Worm (Caenorhabditis elegans) whole organism, mixed stage, embryonic: ENCODE data around the gene phat-7.

Experiments used
- M03D4.4 ChIP-seq: sonication (generic microtip); optimal IDR thresholded peaks from 2 replicates; lab custom pipeline; 2017; ENCODE audit warnings: mild to moderate bottlenecking, missing genetic modification characterization, missing compliant biosample characterization
- bed-3 ChIP-seq: fragments of 200-800 bp; sonication (Bioruptor generic); optimal IDR thresholded peaks from 3 replicates; lab custom pipeline; 2018; ENCODE audit warnings: mild to moderate bottlenecking, missing genetic modification characterization, moderate library complexity, missing compliant biosample characterization
- ceh-39 ChIP-seq: fragments of 150-350 bp; optimal IDR thresholded peaks from 2 replicates; lab custom pipeline; 2014; ENCODE audit warnings: missing biosample characterization, missing genetic modification characterization
- ceh-83 ChIP-seq: fragments of 200-800 bp; sonication (Bioruptor generic); optimal IDR thresholded peaks from 2 replicates; lab custom pipeline; 2018; ENCODE audit warnings: mild to moderate bottlenecking, missing genetic modification characterization, missing compliant biosample characterization
- ces-1 ChIP-seq: fragments of 150-350 bp; optimal IDR thresholded peaks from 2 replicates; lab custom pipeline; 2014; ENCODE audit warnings: missing biosample characterization, missing genetic modification reagents, missing genetic modification characterization
- cnd-1 ChIP-seq: fragments of 200-800 bp; sonication (Bioruptor generic); optimal IDR thresholded peaks from 2 replicates; lab custom pipeline; 2018; ENCODE audit warnings: mild to moderate bottlenecking, missing genetic modification characterization, missing compliant biosample characterization
- drap-1 ChIP-seq: fragments of 200-800 bp; sonication (Bioruptor generic); optimal IDR thresholded peaks from 3 replicates; lab custom pipeline; 2018; ENCODE audit warnings: mild to moderate bottlenecking, missing genetic modification characterization, missing compliant biosample characterization
- elt-1 ChIP-seq: sonication (generic microtip); optimal IDR thresholded peaks from 2 replicates; lab custom pipeline; 2017; ENCODE audit warnings: missing genetic modification characterization, mild to moderate bottlenecking, missing compliant biosample characterization, antibody characterized with exemption, moderate library complexity, borderline replicate concordance; ENCODE audit not compliant: insufficient read depth
- elt-3 ChIP-seq: fragments of 150-350 bp; optimal IDR thresholded peaks from 2 replicates; lab custom pipeline; 2014; ENCODE audit warnings: missing biosample characterization, missing genetic modification characterization
- ham-2 ChIP-seq: fragments of 200-800 bp; sonication (Bioruptor generic); optimal IDR thresholded peaks from 2 replicates; lab custom pipeline; 2018; ENCODE audit warnings: mild to moderate bottlenecking, missing genetic modification characterization, missing compliant biosample characterization
- hlh-1 ChIP-seq: fragments of 150-350 bp; optimal IDR thresholded peaks from 2 replicates; lab custom pipeline; 2014; ENCODE audit warnings: missing biosample characterization, missing genetic modification reagents, missing genetic modification characterization
- lin-32 ChIP-seq: fragments of 200-800 bp; sonication (Bioruptor generic); optimal IDR thresholded peaks from 2 replicates; lab custom pipeline; 2018; ENCODE audit warnings: mild to moderate bottlenecking, missing genetic modification characterization, missing compliant biosample characterization
- mep-1 ChIP-seq: fragments of 150-350 bp; optimal IDR thresholded peaks from 2 replicates; lab custom pipeline; 2017; ENCODE audit warnings: missing biosample characterization, missing genetic modification reagents, missing genetic modification characterization, inconsistent platforms
- mls-2 ChIP-seq: sonication (generic microtip); optimal IDR thresholded peaks from 2 replicates; lab custom pipeline; 2016; ENCODE audit warnings: mild to moderate bottlenecking, missing genetic modification characterization, moderate library complexity, missing compliant biosample characterization
- nhr-12 ChIP-seq: fragments of 150-350 bp; optimal IDR thresholded peaks from 2 replicates; lab custom pipeline; 2014; ENCODE audit warnings: missing biosample characterization, missing genetic modification characterization
- nhr-237 ChIP-seq: fragments of 150-350 bp; optimal IDR thresholded peaks from 2 replicates; lab custom pipeline; 2014; ENCODE audit warnings: missing biosample characterization, missing genetic modification characterization
- nhr-28 ChIP-seq: fragments of 150-350 bp; optimal IDR thresholded peaks from 2 replicates; lab custom pipeline; 2014; ENCODE audit warnings: missing biosample characterization, missing genetic modification characterization
- nhr-76 ChIP-seq: sonication (generic microtip); optimal IDR thresholded peaks from 2 replicates; lab custom pipeline; 2017; ENCODE audit warnings: missing biosample characterization, missing genetic modification characterization
- pha-4 ChIP-seq: fragments of 150-350 bp; optimal IDR thresholded peaks from 2 replicates; lab custom pipeline; 2018; ENCODE audit warnings: missing biosample characterization, missing genetic modification reagents, missing genetic modification characterization
- sem-2 ChIP-seq: fragments of 200-800 bp; sonication (Bioruptor generic); optimal IDR thresholded peaks from 2 replicates; lab custom pipeline; 2018; ENCODE audit warnings: mild to moderate bottlenecking, missing genetic modification characterization, missing compliant biosample characterization
- snpc-4 ChIP-seq: fragments of 150-350 bp; optimal IDR thresholded peaks from 2 replicates; lab custom pipeline; 2014; ENCODE audit warnings: missing biosample characterization, missing genetic modification characterization
- sptf-1 ChIP-seq: sonication (generic microtip); optimal IDR thresholded peaks from 2 replicates; lab custom pipeline; 2017; ENCODE audit warnings: mild to moderate bottlenecking, missing genetic modification characterization, moderate library complexity, missing compliant biosample characterization
- unc-120 ChIP-seq: sonication (generic microtip); optimal IDR thresholded peaks from 2 replicates; lab custom pipeline; 2017; ENCODE audit warnings: missing genetic modification characterization, missing compliant biosample characterization; ENCODE audit not compliant: poor library complexity, severe bottlenecking
- unc-39 ChIP-seq: fragments of 150-350 bp; optimal IDR thresholded peaks from 2 replicates; lab custom pipeline; 2014; ENCODE audit warnings: missing biosample characterization, missing genetic modification characterization
- unc-62 ChIP-seq: fragments of 150-350 bp; optimal IDR thresholded peaks from 2 replicates; lab custom pipeline; 2014; ENCODE audit warnings: missing biosample characterization, missing genetic modification reagents, missing genetic modification characterization
- zip-8 ChIP-seq: fragments of 150-350 bp; optimal IDR thresholded peaks from 2 replicates; lab custom pipeline; 2014; ENCODE audit warnings: missing biosample characterization, missing genetic modification characterization
- ztf-11 ChIP-seq: fragments of 150-350 bp; optimal IDR thresholded peaks from 2 replicates; lab custom pipeline; 2014; ENCODE audit warnings: missing biosample characterization, missing genetic modification characterization

Gene phat-7

DNA sequence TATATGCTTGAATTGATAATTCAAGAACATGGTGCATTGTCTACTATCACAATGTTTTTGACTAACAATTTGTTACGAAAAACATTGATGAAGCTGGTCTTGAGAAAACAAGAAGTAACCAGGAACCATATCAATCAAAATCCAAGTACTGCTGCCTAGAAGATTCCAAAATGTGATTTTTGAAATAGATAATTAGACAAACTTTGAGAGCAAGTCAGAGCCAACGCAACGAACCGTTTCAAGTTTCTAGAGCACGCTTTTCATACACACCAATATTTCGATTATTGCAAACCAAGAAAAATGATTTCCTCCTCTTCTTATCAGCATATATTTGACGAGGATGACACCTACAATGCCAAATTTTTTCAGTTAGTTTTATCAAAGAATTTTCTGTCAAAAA, 29.4 kb upstream of the phat-7 start, which contains the start of gene srw-89:
srw-89 (plus strand) TSS at position 301 of the 400 bp plus-strand sequence.
- TF ChIP-seq mls-2 (no peak), sem-2 (GFP tag; lab: Kevin White, UChicago) (no peak), nhr-12 (tag; lab: Kevin White, UChicago) (no peak), cnd-1 (tag; lab: Kevin White, UChicago) (no peak)

DNA sequence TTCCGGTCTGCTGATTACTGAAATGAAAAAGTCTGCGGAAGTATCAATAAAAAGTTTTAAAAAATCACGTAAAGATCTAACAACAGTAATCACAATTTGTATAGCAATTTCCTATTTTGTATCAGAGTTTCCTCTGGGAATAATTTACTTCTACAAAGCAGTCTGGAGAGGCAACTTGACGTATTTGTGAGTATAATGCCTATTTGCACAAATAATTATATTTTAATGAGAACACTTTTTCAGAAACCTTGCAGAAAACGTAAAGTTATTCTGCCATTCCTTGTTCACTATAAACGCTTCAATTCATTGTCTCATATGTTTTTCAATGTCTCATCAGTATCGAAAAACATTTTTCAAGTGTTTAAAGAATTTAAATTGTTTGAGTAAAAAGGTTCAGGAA, 27.6 kb upstream of the phat-7 start:
- TF ChIP-seq M03D4.4 (no peak), sem-2 (GFP tag; lab: Kevin White, UChicago) (no peak), mep-1 (no peak), ceh-39 (tag; lab: Kevin White, UChicago) (no peak), bed-3 (GFP tag; lab: Kevin White, UChicago) (no peak), unc-120 (tag; lab: Kevin White, UChicago) (no peak), unc-39 (tag; lab: Kevin White, UChicago) (no peak), nhr-12 (tag; lab: Kevin White, UChicago) (no peak), elt-3 (tag; lab: Kevin White, UChicago) (no peak), snpc-4 (no peak), lin-32 (GFP tag; lab: Kevin White, UChicago) (no peak), mls-2 (no peak), pha-4 (tag; lab: Kevin White, UChicago) (no peak), sptf-1 (no peak), ceh-83 (GFP tag; lab: Kevin White, UChicago) (no peak), zip-8 (tag; lab: Kevin White, UChicago) (no peak)

DNA sequence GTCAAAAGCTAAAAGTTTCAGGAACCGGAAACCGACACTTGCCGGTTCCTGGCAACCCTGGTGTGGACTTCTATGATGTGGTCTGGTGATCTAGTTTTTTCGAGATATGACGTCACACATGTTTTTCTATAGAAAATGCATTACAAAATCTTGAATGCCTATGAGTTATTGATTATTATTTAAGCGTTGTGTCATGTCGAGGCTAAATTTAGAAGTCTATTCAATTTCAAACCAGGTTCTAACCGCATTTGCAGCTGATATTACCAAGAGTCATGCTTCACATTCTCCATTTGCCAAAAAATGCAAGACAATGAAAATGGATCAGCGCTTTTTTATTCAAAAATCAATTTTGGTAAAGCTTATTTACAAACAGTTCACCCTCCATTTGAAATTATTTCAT, 27.0 kb upstream of the phat-7 start, which contains the start of gene K09D9.3:
K09D9.3 (plus strand) TSS at position 301 of the 400 bp plus-strand sequence.
- TF ChIP-seq ham-2 (no peak), nhr-28 (tag; lab: Kevin White, UChicago) (no peak), zip-8 (tag; lab: Kevin White, UChicago) (peak; percentile 65)

DNA sequence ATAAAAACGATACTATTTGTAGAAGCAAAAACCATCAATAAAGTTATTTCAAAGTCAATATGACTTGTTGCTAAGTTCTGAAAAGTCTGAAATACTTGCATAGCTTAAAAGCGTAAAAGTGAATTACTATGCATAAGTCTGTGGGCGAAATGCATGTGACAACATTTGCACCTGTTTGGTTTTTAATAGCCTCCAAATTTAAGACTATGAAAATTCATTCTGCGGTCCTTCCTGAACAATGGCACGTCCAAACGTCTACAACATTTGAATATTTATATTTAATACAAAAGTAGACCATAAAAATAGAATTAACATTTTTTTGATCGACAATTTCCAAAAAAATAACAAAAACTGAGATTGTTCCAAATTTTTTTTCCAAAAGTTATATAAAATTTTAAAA, 24.4 kb upstream of the phat-7 start, which contains the start of gene K09D9.14:
K09D9.14 (minus strand) TSS at position 101 of the 400 bp plus-strand sequence.
- TF ChIP-seq ceh-83 (GFP tag; lab: Kevin White, UChicago) (no peak), elt-1 (tag; lab: Kevin White, UChicago) (no peak)

DNA sequence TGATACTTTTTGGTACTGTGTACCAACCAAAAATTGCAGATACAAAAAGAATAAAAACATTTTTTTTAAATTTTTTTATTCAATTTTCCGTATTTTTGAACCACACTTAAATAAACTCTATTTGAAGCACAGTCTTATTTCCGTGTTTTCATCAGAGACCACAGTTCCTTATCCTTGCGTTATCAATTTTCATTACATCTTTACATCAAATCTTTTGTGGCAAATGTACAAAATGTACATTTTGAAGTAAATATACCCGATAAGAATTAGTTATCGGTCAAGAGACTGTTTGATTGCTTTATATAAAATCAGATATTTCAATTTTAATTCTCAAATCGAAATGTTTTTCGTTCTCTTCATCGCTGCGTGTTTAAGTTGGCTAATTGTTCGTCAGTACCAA, 23.9 kb upstream of the phat-7 start, which contains the start of gene cyp-35A3:
cyp-35A3 (plus strand) TSS at position 301 of the 400 bp plus-strand sequence.
- TF ChIP-seq unc-39 (tag; lab: Kevin White, UChicago), result no peak
- TF ChIP-seq elt-3 (tag; lab: Kevin White, UChicago), result no peak
- no peak for TF ChIP-seq mep-1
- TF ChIP-seq unc-62, result no peak
- TF ChIP-seq M03D4.4, result no peak
- TF ChIP-seq ztf-11 (tag; lab: Kevin White, UChicago), result no peak
- TF ChIP-seq nhr-28 (tag; lab: Kevin White, UChicago), result no peak
- no peak for TF ChIP-seq drap-1 (GFP tag; lab: Kevin White, UChicago)
- no peak for TF ChIP-seq hlh-1 (tag; lab: Kevin White, UChicago)
- no peak for TF ChIP-seq lin-32 (GFP tag; lab: Kevin White, UChicago)
- TF ChIP-seq mls-2, result no peak
- TF ChIP-seq sem-2 (GFP tag; lab: Kevin White, UChicago), result no peak
- TF ChIP-seq nhr-12 (tag; lab: Kevin White, UChicago), result no peak
- TF ChIP-seq unc-120 (tag; lab: Kevin White, UChicago), result no peak
- no peak for TF ChIP-seq bed-3 (GFP tag; lab: Kevin White, UChicago)
- no peak for TF ChIP-seq ces-1 (GFP tag; lab: Kevin White, UChicago)
- TF ChIP-seq nhr-76 (tag; lab: Kevin White, UChicago), result no peak
- no peak for TF ChIP-seq pha-4 (tag; lab: Kevin White, UChicago)
- TF ChIP-seq nhr-237, result no peak

DNA sequence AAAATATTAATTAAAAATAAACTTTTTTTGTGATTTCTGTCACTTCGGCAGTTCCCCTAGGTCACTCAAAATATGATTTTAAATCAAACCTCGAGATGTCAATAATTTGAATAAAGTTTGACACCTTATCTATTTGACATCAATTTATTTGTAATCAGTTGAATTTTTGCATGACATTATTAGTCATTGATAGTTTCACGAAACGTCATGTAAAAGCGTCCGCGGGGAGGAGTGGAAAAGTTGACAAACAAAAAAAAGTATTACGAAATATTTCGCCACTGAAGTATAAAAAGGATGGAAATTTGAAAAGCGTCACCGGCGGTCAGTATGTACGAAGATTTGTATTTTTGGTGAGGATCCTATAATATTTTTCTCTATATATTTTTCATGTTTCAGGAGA, 21.4 kb upstream of the phat-7 start, which contains the start of gene K09D9.1:
K09D9.1 (plus strand) TSS at position 271 of the 400 bp plus-strand sequence.
- TF ChIP-seq sem-2 (GFP tag; lab: Kevin White, UChicago), result no peak
- TF ChIP-seq, all 35 proteins: peak for 0
